Worm (Caenorhabditis elegans): Measurements from ENCODE around the gene pno-1.

DNA sequence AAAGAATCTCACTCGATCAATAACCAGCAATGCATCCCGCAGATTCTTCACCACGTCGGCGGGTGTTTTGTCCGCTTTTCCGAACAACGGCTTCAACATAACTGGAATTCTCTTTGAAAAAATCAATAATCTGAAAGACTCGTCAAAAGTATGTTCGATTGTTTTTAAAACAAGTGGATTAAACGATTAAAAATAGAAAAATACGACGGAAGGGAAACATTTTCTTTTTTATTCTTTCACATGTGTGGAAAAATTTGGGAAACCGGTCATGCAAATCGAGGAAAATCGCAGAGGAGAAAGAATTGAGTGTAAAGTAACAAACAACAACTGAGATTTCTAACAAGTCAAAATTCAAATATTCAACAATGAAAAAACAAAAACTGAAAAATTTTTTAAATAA is 39.1 kb downstream of the pno-1 start, which contains the start of gene mop-25.2:
- TF ChIP-seq him-1 (tag; optimal IDR thresholded peaks at IDR 0.05) (no peak), W03F9.2 (tag; optimal IDR thresholded peaks at IDR 0.05) (no peak), dao-5 (tag; optimal IDR thresholded peaks at IDR 0.05) (no peak)
